Fruit fly (Drosophila melanogaster) whole organism: ENCODE data around the gene CG31286.

Experiments used
- Dll ChIP-seq: fragments of >200 bp; optimal IDR thresholded peaks from 2 replicates; lab custom pipeline; 2017
- pan ChIP-seq: fragments of >200 bp; optimal IDR thresholded peaks from 2 replicates; lab custom pipeline; 2017

DNA sequence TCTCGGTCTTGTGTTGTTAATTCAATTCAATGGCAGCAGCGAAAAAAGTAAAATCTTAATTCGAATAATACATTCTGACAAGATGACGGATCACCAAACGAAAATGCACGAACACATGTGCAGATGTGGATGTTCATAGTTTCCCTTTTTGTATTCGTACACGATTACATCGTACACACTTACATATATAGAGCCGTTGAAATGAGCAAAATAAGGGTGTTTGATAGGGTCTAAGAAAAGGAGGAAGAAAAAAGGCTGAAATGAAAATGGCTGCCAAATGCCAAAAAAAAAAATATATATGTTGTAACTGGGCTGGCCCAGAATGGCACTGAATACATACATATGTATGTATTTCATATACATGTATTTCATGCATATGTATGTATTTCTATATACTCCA lies 27.2 kb downstream of the CG31286 start:
- no peak for TF ChIP-seq pan (lab: Kevin White, UChicago)
- TF ChIP-seq Dll (lab: Kevin White, UChicago), result no peak
